Comparison of ENCODE assay signal across 4 worm cellular contexts in the genomic region with DNA sequence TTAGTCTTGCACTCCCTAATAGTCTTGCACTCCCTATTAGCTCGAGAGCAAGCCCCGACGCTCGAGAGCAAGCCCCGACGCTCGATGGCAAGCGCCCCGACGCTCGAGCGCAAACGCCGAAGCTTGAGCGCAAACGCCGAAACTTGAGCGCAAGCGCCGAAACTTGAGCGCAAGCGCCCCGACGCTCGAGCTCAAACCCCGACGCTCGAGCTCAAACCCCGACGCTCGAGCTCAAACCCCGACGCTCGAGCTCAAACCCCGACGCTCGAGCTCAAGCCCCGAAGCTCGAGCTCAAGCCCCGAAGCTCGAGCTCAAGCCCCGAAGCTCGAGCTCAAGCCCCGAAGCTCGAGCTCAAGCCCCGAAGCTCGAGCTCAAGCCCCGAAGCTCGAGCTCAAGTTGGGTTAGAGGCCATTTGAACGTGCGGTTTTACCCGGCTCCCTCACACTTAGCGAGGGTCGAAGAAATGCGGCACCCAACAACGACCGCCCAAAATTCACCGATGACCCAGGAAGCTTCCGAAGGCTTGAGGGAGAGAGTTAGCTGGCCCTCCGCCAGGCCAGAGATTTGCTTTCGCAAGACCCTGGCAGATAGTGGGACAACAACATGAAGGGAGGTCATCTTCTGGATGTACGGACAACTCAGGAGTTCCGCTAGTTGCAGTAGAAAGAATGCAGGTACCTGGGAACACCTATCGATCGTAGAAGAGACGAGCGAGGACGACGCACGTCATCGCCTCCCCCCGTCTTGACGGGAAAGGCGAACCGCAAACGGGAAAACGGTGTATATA.
TF ChIP-seq lines count a peak whose summit lies in the region.
"Not testable (repeated sequence)": the region's sequence is repeated elsewhere in the genome, so short reads cannot be mapped to it uniquely, and the experiment has no call there.

No protein-coding gene starts in this region.

TF ChIP-seq in whole organism, L4 larva, 104 proteins besides CTCF, POLR2A, EP300 and RAD21:
- TF ChIP-seq lin-38 (GFP tag; IDR thresholded peaks at IDR 0.05; lab: Robert Waterston, UW): peak; percentile 32
- 0 out of 2 replicates have a peak, but pooled peaks have one; percentile 14 for TF ChIP-seq lim-7 (GFP tag; IDR thresholded peaks at IDR 0.05; lab: Robert Waterston, UW)
- peak; percentile 97 for TF ChIP-seq set-16 (GFP tag; IDR thresholded peaks at IDR 0.05; lab: Robert Waterston, UW)
- TF ChIP-seq pha-4 (GFP tag; IDR thresholded peaks at IDR 0.05; lab: Robert Waterston, UW): peak; percentile 33; the same call in 1 of the 2 replicates
- not testable (repeated sequence) for TF ChIP-seq pha-4 (tag; optimal IDR thresholded peaks at IDR 0.05; lab: Kevin White, UChicago)
- TF ChIP-seq dmd-8 (GFP tag; IDR thresholded peaks at IDR 0.05; lab: Robert Waterston, UW): 0 out of 2 replicates have a peak, but pooled peaks have one; percentile 17
- TF ChIP-seq egl-43 (GFP tag; IDR thresholded peaks at IDR 0.05; lab: Robert Waterston, UW): 0 out of 2 replicates have a peak, but pooled peaks have one; percentile 27
- TF ChIP-seq arid-1 (GFP tag; conservative IDR thresholded peaks at IDR 0.05; lab: Robert Waterston, UW): peak; percentile 46; the same call in 1 of the 2 replicates

TF ChIP-seq in whole organism, early embryonic, 17 proteins besides CTCF, POLR2A, EP300 and RAD21:
- peak; percentile 29; the same call in 1 of the 2 replicates for TF ChIP-seq flt-1 (GFP tag; IDR thresholded peaks at IDR 0.05; lab: Robert Waterston, UW)
- 0 out of 2 replicates have a peak, but pooled peaks have one; percentile 11 for TF ChIP-seq pes-1 (GFP tag; IDR thresholded peaks at IDR 0.05; lab: Robert Waterston, UW)
TF ChIP-seq in whole organism, early embryonic: peak in this region for 2; not testable (repeated sequence) for 15.

TF ChIP-seq in whole organism, midembryonic, 9 proteins besides CTCF, POLR2A, EP300 and RAD21:
- TF ChIP-seq flt-1 (GFP tag; IDR thresholded peaks at IDR 0.05; lab: Robert Waterston, UW): 0 out of 2 replicates have a peak, but pooled peaks have one; percentile 10
- TF ChIP-seq ztf-29 (GFP tag; IDR thresholded peaks at IDR 0.05; lab: Robert Waterston, UW): peak; percentile 43; the same call in 1 of the 2 replicates

TF ChIP-seq in whole organism, young adult, 124 proteins besides CTCF, POLR2A, EP300 and RAD21:
- peak; percentile 45; the same call in 1 of the 2 replicates for TF ChIP-seq mcd-1 (GFP tag; IDR thresholded peaks at IDR 0.05; lab: Robert Waterston, UW)
- TF ChIP-seq F33H1.4 (GFP tag; IDR thresholded peaks at IDR 0.05; lab: Robert Waterston, UW): peak; percentile 9; the same call in 1 of the 2 replicates
- TF ChIP-seq madf-6 (GFP tag; IDR thresholded peaks at IDR 0.05; lab: Robert Waterston, UW): peak; percentile 22
- 0 out of 2 replicates have a peak, but pooled peaks have one; percentile 77 for TF ChIP-seq aptf-3 (GFP tag; IDR thresholded peaks at IDR 0.05; lab: Robert Waterston, UW)
- peak; percentile 99 for TF ChIP-seq egrh-3 (GFP tag; IDR thresholded peaks at IDR 0.05; lab: Robert Waterston, UW)
- TF ChIP-seq aptf-2 (GFP tag; conservative IDR thresholded peaks at IDR 0.05; lab: Robert Waterston, UW): peak; percentile 77; the same call in 1 of the 2 replicates
- TF ChIP-seq hmg-1.2 (GFP tag; IDR thresholded peaks at IDR 0.05; lab: Robert Waterston, UW): peak; percentile 26; the same call in 1 of the 2 replicates
- TF ChIP-seq pbrm-1 (GFP tag; IDR thresholded peaks at IDR 0.05; lab: Robert Waterston, UW): peak; percentile 17; the same call in 1 of the 2 replicates
- 0 out of 2 replicates have a peak, but pooled peaks have one; percentile 6 for TF ChIP-seq ztf-25 (GFP tag; IDR thresholded peaks at IDR 0.05; lab: Robert Waterston, UW)
- peak; percentile 51; the same call in 1 of the 2 replicates for TF ChIP-seq ekl-4 (GFP tag; IDR thresholded peaks at IDR 0.05; lab: Robert Waterston, UW)
- TF ChIP-seq lin-26 (GFP tag; IDR thresholded peaks at IDR 0.05; lab: Robert Waterston, UW): peak; percentile 89
- 0 out of 2 replicates have a peak, but pooled peaks have one; percentile 9 for TF ChIP-seq Y56A3A.18 (GFP tag; IDR thresholded peaks at IDR 0.05; lab: Robert Waterston, UW)
- peak; percentile 44 for TF ChIP-seq D2030.7 (GFP tag; IDR thresholded peaks at IDR 0.05; lab: Robert Waterston, UW)
- not testable (repeated sequence) for TF ChIP-seq snpc-4 (GFP tag; optimal IDR thresholded peaks at IDR 0.05; lab: Kevin White, UChicago)
- peak in 2 of 4 experiments; percentile 19 to 53 for TF ChIP-seq snpc-4 (tag; optimal IDR thresholded peaks at IDR 0.05; lab: Kevin White, UChicago)
- peak; percentile 80 for TF ChIP-seq zfh-2 (GFP tag; conservative IDR thresholded peaks at IDR 0.05; lab: Robert Waterston, UW)
- TF ChIP-seq hsf-1 (GFP tag; IDR thresholded peaks at IDR 0.05; lab: Robert Waterston, UW): peak; percentile 31; the same call in 1 of the 2 replicates
- peak; percentile 42 for TF ChIP-seq attf-6 (GFP tag; IDR thresholded peaks at IDR 0.05; lab: Robert Waterston, UW)
